Worm (Caenorhabditis elegans) whole organism, L1 larva: ENCODE results near the gene str-261.

Experiments
- C04F5.9 ChIP-seq: sonication (generic microtip); optimal IDR thresholded peaks from 2 replicates; lab custom pipeline; 2016; ENCODE audit warnings: missing genetic modification characterization, missing compliant biosample characterization
- C34B4.2 ChIP-seq: sonication (generic microtip); optimal IDR thresholded peaks from 2 replicates; lab custom pipeline; 2017; ENCODE audit warnings: mild to moderate bottlenecking, missing genetic modification characterization, missing compliant biosample characterization
- alr-1 ChIP-seq: fragments of 200-800 bp; sonication (Bioruptor generic); optimal IDR thresholded peaks from 2 replicates; lab custom pipeline; 2018; ENCODE audit warnings: borderline replicate concordance, mild to moderate bottlenecking, missing genetic modification characterization, missing compliant biosample characterization
- egl-27 ChIP-seq, 2 experiments: fragments of 150-350 bp in 1 of 2; sonication (generic microtip); optimal IDR thresholded peaks; 3 replicates each; lab custom pipeline; 2017 to 2018; ENCODE audit warnings: missing biosample characterization in 2 of 2, missing genetic modification characterization in 2 of 2, missing genetic modification reagents in 2 of 2
- elt-2 ChIP-seq: sonication (generic microtip); optimal IDR thresholded peaks from 2 replicates; lab custom pipeline; 2016; ENCODE audit warnings: missing genetic modification characterization, mild to moderate bottlenecking, inconsistent platforms, missing compliant biosample characterization, missing genetic modification reagents
- nhr-11 ChIP-seq: fragments of 150-350 bp; optimal IDR thresholded peaks from 2 replicates; lab custom pipeline; 2014; ENCODE audit warnings: missing biosample characterization, missing genetic modification characterization
- nhr-76 ChIP-seq: sonication (generic microtip); optimal IDR thresholded peaks from 2 replicates; lab custom pipeline; 2017; ENCODE audit warnings: missing biosample characterization, missing genetic modification characterization
- nhr-77 ChIP-seq: fragments of 150-350 bp; optimal IDR thresholded peaks from 2 replicates; lab custom pipeline; 2014; ENCODE audit warnings: missing biosample characterization, missing genetic modification characterization
- nhr-84 ChIP-seq: sonication (generic microtip); optimal IDR thresholded peaks from 2 replicates; lab custom pipeline; 2017; ENCODE audit warnings: missing biosample characterization, missing genetic modification characterization
- nhr-90 ChIP-seq: sonication (generic microtip); optimal IDR thresholded peaks from 2 replicates; lab custom pipeline; 2016; ENCODE audit warnings: mild to moderate bottlenecking, missing genetic modification characterization, missing compliant biosample characterization; ENCODE audit not compliant: poor library complexity
- unc-98 ChIP-seq: fragments of 200-800 bp; sonication (Bioruptor generic); IDR thresholded peaks from 2 replicates; pipeline ENCODE4 v1.3.6; 2022; ENCODE audit warnings: missing genetic modification characterization, missing compliant biosample characterization

ce11 chrIII:11123844-11124243, 49.5 kb downstream of the str-261 start:
- TF ChIP-seq nhr-77 (no peak), nhr-84 (tag; lab: Kevin White, UChicago) (no peak), egl-27 (tag; optimal IDR thresholded peaks at IDR 0.05; lab: Kevin White, UChicago) (no peak), C34B4.2 (tag; lab: Kevin White, UChicago) (no peak), nhr-90 (tag; lab: Kevin White, UChicago) (no peak), nhr-76 (tag; lab: Kevin White, UChicago) (no peak), unc-98 (GFP tag; lab: Robert Waterston, UW) (no peak), C04F5.9 (tag; lab: Kevin White, UChicago) (no peak), elt-2 (tag; lab: Kevin White, UChicago) (no peak), nhr-11 (tag; lab: Kevin White, UChicago) (no peak), alr-1 (tag; lab: Kevin White, UChicago) (no peak)
